Worm (Caenorhabditis elegans): ENCODE data around the gene F25E5.5.

DNA sequence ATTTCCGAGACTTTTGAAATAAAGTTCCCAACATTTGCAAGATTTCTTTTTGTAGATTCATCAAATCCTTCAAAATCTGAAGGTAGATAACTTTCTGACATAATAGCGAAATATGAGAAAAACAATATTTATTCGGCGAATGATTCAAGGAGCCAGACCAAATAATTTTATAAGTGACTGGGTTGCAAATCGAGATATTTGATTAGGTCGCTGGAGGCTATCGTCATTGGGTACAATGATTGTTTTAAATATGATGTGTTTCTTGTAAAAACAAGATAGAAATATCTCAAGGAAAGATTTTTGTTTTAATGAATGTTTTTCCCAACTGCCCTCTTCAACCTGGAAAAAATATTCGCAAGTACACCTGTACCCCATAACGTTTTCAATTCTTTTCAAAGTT is 18.2 kb upstream of the F25E5.5 start, which contains the start of gene srw-69:
- TF ChIP-seq him-1 (tag; optimal IDR thresholded peaks at IDR 0.05) (no peak), dao-5 (tag; optimal IDR thresholded peaks at IDR 0.05) (no peak)
